Worm (Caenorhabditis elegans) whole organism, midembryonic: ENCODE data around the gene ajm-1.

ENCODE experiments used
- T22C8.4 ChIP-seq: fragments of 200-800 bp; sonication (Bioruptor generic); IDR thresholded peaks from 2 replicates; pipeline ENCODE4 v1.3.6; 2022; ENCODE audit warnings: missing genetic modification characterization, missing compliant biosample characterization
- flt-1 ChIP-seq: fragments of 200-800 bp; sonication (Bioruptor generic); IDR thresholded peaks from 2 replicates; pipeline ENCODE4 v1.3.6; 2022; ENCODE audit warnings: missing genetic modification characterization, missing compliant biosample characterization
- klf-2 ChIP-seq: fragments of 200-800 bp; sonication (Bioruptor generic); conservative IDR thresholded peaks from 2 replicates; pipeline ENCODE4 v1.3.6; 2022; ENCODE audit warnings: missing genetic modification reagents, missing genetic modification characterization, missing compliant biosample characterization
- med-1 ChIP-seq: sonication (generic microtip); optimal IDR thresholded peaks from 2 replicates; lab custom pipeline; 2017; ENCODE audit warnings: missing genetic modification characterization, mild to moderate bottlenecking, missing compliant biosample characterization, antibody characterized with exemption, missing genetic modification reagents; ENCODE audit not compliant: insufficient read depth
- ref-1 ChIP-seq: fragments of 200-800 bp; sonication (Bioruptor generic); conservative IDR thresholded peaks from 2 replicates; pipeline ENCODE4 v1.3.6; 2022; ENCODE audit warnings: missing genetic modification reagents, missing genetic modification characterization, missing compliant biosample characterization
- tab-1 ChIP-seq: fragments of 200-800 bp; sonication (Bioruptor generic); IDR thresholded peaks from 2 replicates; pipeline ENCODE4 v1.3.6; 2022; ENCODE audit warnings: missing genetic modification characterization, missing compliant biosample characterization
- ztf-23 ChIP-seq: fragments of 200-800 bp; sonication (Bioruptor generic); IDR thresholded peaks from 2 replicates; pipeline ENCODE4 v1.3.6; 2022; ENCODE audit warnings: missing genetic modification reagents, missing genetic modification characterization, missing compliant biosample characterization

DNA sequence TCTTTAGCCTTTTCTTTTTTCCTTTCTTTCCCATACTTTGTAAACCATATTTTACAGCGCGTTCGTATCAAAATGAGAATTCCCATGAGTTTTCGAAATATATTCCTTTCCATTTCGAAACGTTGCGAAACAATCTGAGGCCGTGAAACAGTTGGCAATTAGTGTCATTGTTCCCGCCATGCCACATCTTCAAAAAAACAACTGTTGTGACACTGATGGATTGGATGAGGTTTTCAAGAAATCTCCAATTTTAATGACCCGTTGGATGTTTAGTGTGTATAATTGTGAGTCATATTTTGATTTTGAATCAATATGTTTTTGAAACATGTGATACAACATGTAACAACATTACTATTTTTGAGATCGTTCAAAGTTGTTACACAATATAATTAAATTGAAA lies 13.7 kb upstream of the ajm-1 start:
- TF ChIP-seq flt-1 (GFP tag; lab: Robert Waterston, UW): no peak
- no peak for TF ChIP-seq tab-1 (GFP tag; lab: Robert Waterston, UW)
- no peak for TF ChIP-seq klf-2
- TF ChIP-seq ztf-23 (GFP tag; lab: Robert Waterston, UW): no peak
- no peak for TF ChIP-seq med-1 (GFP tag; lab: Kevin White, UChicago)
- TF ChIP-seq T22C8.4 (GFP tag; lab: Robert Waterston, UW): no peak
- no peak for TF ChIP-seq ref-1
